Worm (Caenorhabditis elegans): Measurements from ENCODE around the gene W10G11.2.

DNA sequence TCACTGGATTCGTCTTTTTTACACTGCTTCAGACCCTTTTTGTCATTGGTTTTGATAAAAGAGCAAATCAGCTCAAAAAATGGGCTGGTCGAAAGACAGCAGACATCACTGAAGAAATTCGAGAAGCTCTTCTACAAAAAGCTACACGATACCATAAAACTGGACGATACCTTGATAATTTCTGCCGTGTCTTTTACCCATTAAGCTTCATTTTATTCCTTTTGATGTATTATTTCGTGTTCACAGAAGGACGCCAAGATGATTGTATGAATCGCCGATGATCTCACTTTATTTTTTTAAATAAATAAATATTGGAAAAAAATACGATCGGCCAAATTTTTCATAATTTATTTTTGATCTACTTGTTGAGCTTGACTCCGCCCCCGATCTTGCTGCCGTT, 5.6 kb upstream of the W10G11.2 start:
- TF ChIP-seq flt-1 (GFP tag; IDR thresholded peaks at IDR 0.05), result no peak
- TF ChIP-seq T22C8.4 (GFP tag; IDR thresholded peaks at IDR 0.05), result no peak
- TF ChIP-seq cog-1 (tag; optimal IDR thresholded peaks at IDR 0.05), result no peak
- TF ChIP-seq med-1 (GFP tag; optimal IDR thresholded peaks at IDR 0.05; ENCODE audit: insufficient read depth), result no peak
